Fruit fly (Drosophila melanogaster) whole organism, prepupa: Measurements from ENCODE around the gene PQBP1.

Experiments used
- Blimp-1 ChIP-seq: fragments of 200-800 bp; sonication (Bioruptor generic); optimal IDR thresholded peaks from 3 replicates; lab custom pipeline; 2017; ENCODE audit warnings: missing biosample characterization, missing genetic modification characterization, mild to moderate bottlenecking, moderate library complexity, missing genetic modification reagents
- CG10669 ChIP-seq: fragments of 200-800 bp; sonication (Bioruptor generic); optimal IDR thresholded peaks from 3 replicates; lab custom pipeline; 2018; ENCODE audit warnings: missing biosample characterization, mild to moderate bottlenecking, missing genetic modification characterization, moderate library complexity
- CG11762 ChIP-seq: fragments of 200-800 bp; sonication (Bioruptor generic); optimal IDR thresholded peaks from 3 replicates; lab custom pipeline; 2016; ENCODE audit warnings: missing biosample characterization, missing genetic modification characterization; ENCODE audit not compliant: insufficient read depth
- CG1621 ChIP-seq: fragments of 200-800 bp; sonication (Bioruptor generic); optimal IDR thresholded peaks from 3 replicates; lab custom pipeline; 2018; ENCODE audit warnings: missing biosample characterization, mild to moderate bottlenecking, missing genetic modification characterization
- CG16779 ChIP-seq: fragments of 200-800 bp; sonication (Bioruptor generic); optimal IDR thresholded peaks from 3 replicates; lab custom pipeline; 2017; ENCODE audit warnings: missing biosample characterization, mild to moderate bottlenecking, missing genetic modification characterization
- CG3032 ChIP-seq: fragments of 200-800 bp; optimal IDR thresholded peaks from 2 replicates; lab custom pipeline; 2019; ENCODE audit warnings: missing biosample characterization, mild to moderate bottlenecking, missing genetic modification characterization, moderate library complexity
- CG31627 ChIP-seq: fragments of 200-800 bp; sonication (Bioruptor generic); optimal IDR thresholded peaks from 3 replicates; lab custom pipeline; 2016; ENCODE audit warnings: missing biosample characterization, missing genetic modification characterization
- CG4318 ChIP-seq: fragments of 200-800 bp; sonication (Bioruptor generic); optimal IDR thresholded peaks from 3 replicates; lab custom pipeline; 2017; ENCODE audit warnings: missing biosample characterization, mild to moderate bottlenecking, missing genetic modification characterization
- CG6163 ChIP-seq: fragments of 200-800 bp; sonication (Bioruptor generic); IDR thresholded peaks from 3 replicates; pipeline ENCODE4 v1.3.6; 2022; ENCODE audit warnings: missing biosample characterization, missing genetic modification characterization
- CG6276 ChIP-seq: fragments of 200-800 bp; sonication (Bioruptor generic); optimal IDR thresholded peaks from 2 replicates; lab custom pipeline; 2017; ENCODE audit warnings: missing biosample characterization, mild to moderate bottlenecking, missing genetic modification characterization
- CG6854 ChIP-seq: fragments of 200-800 bp; sonication (Bioruptor generic); optimal IDR thresholded peaks from 2 replicates; lab custom pipeline; 2017; ENCODE audit warnings: missing biosample characterization, mild to moderate bottlenecking, missing genetic modification characterization
- CG8319 ChIP-seq: fragments of 200-800 bp; sonication (Bioruptor generic); optimal IDR thresholded peaks from 3 replicates; lab custom pipeline; 2016; ENCODE audit warnings: missing biosample characterization, missing genetic modification characterization
- CG8632 ChIP-seq: fragments of 200-800 bp; sonication (Bioruptor generic); optimal IDR thresholded peaks from 3 replicates; lab custom pipeline; 2016; ENCODE audit warnings: missing biosample characterization, missing genetic modification characterization
- Eip75B ChIP-seq: fragments of 200-800 bp; sonication (Bioruptor generic); optimal IDR thresholded peaks from 3 replicates; lab custom pipeline; 2016; ENCODE audit warnings: missing biosample characterization, missing genetic modification characterization
- Eip78C ChIP-seq: fragments of 200-800 bp; sonication (Bioruptor generic); peaks from one replicate; lab custom pipeline; 2016; ENCODE audit warnings: missing biosample characterization, missing genetic modification characterization
- Eip93F ChIP-seq: fragments of 200-800 bp; sonication (Bioruptor generic); optimal IDR thresholded peaks from 2 replicates; lab custom pipeline; 2016; ENCODE audit warnings: missing biosample characterization, mild to moderate bottlenecking, missing genetic modification characterization
- Gug ChIP-seq: fragments of 200-800 bp; sonication (Bioruptor generic); IDR thresholded peaks from 2 replicates; pipeline ENCODE4 v1.3.6; 2022; ENCODE audit warnings: missing biosample characterization, missing genetic modification characterization
- Hr39 ChIP-seq: fragments of 200-800 bp; sonication (Bioruptor generic); optimal IDR thresholded peaks from 2 replicates; lab custom pipeline; 2016; ENCODE audit warnings: missing biosample characterization, missing genetic modification characterization
- Hr4 ChIP-seq: fragments of 200-800 bp; sonication (Bioruptor generic); optimal IDR thresholded peaks from 3 replicates; lab custom pipeline; 2016; ENCODE audit warnings: missing biosample characterization, missing genetic modification characterization
- Met ChIP-seq: fragments of 200-800 bp; sonication (Bioruptor generic); optimal IDR thresholded peaks from 3 replicates; lab custom pipeline; 2016; ENCODE audit warnings: missing biosample characterization, missing genetic modification characterization
- OdsH ChIP-seq: fragments of 200-800 bp; sonication (Bioruptor generic); optimal IDR thresholded peaks from 3 replicates; lab custom pipeline; 2016; ENCODE audit warnings: missing biosample characterization, missing genetic modification characterization
- Smox ChIP-seq: fragments of 200-800 bp; sonication (Bioruptor generic); optimal IDR thresholded peaks from 3 replicates; lab custom pipeline; 2016; ENCODE audit warnings: missing biosample characterization, missing genetic modification characterization
- Sox102F ChIP-seq: fragments of 200-800 bp; sonication (Bioruptor generic); optimal IDR thresholded peaks from 2 replicates; lab custom pipeline; 2016; ENCODE audit warnings: missing biosample characterization, mild to moderate bottlenecking, missing genetic modification characterization
- Sox14 ChIP-seq: fragments of 200-800 bp; sonication (Bioruptor generic); optimal IDR thresholded peaks from 3 replicates; lab custom pipeline; 2016; ENCODE audit warnings: missing biosample characterization, missing genetic modification characterization
- cyc ChIP-seq: fragments of 200-800 bp; sonication (Bioruptor generic); optimal IDR thresholded peaks from 3 replicates; lab custom pipeline; 2016; ENCODE audit warnings: missing biosample characterization, missing genetic modification characterization
- esn ChIP-seq: fragments of 200-800 bp; sonication (Bioruptor generic); optimal IDR thresholded peaks from 2 replicates; lab custom pipeline; 2016; ENCODE audit warnings: missing biosample characterization, mild to moderate bottlenecking, missing genetic modification characterization, moderate library complexity
- fkh ChIP-seq: fragments of 200-800 bp; sonication (Bioruptor generic); optimal IDR thresholded peaks from 3 replicates; lab custom pipeline; 2017; ENCODE audit warnings: missing biosample characterization, mild to moderate bottlenecking, missing genetic modification characterization, moderate library complexity
- lz ChIP-seq: fragments of 200-800 bp; sonication (Bioruptor generic); optimal IDR thresholded peaks from 3 replicates; lab custom pipeline; 2016; ENCODE audit warnings: missing biosample characterization, missing genetic modification characterization
- net ChIP-seq: fragments of 200-800 bp; sonication (Bioruptor generic); optimal IDR thresholded peaks from 3 replicates; lab custom pipeline; 2016; ENCODE audit warnings: missing biosample characterization, missing genetic modification characterization
- topi ChIP-seq: fragments of 200-800 bp; sonication (Bioruptor generic); optimal IDR thresholded peaks from 3 replicates; lab custom pipeline; 2016; ENCODE audit warnings: missing biosample characterization, missing genetic modification characterization

Gene PQBP1

DNA sequence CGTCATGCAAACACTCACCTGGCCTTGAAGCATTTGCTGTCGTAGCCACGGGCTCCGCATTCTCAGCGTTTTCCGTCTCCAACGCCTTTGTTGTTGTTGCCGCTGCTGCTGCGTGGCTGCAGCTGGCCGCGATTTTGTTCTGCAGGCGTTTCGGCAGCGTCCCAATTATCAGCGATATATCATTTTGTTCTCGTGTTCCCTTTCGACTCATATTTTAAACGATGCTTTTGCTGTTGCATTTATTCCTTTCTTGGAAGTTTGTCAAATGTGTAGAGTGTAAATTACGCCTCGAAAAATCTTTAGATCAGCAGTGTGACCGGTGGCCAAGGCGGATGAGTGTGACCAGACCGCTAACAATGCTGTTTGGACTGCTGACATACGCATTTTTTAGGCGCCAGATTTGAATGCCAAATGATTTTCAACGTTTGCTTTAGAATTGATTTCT, 32.4 kb upstream of the PQBP1 start, which contains the start of gene Smg6:
Gene Smg6 (minus strand): TSS at position 324 of the 445 bp plus-strand sequence.
- TF ChIP-seq CG11762 (GFP tag; lab: Kevin White, UChicago), result no peak
- no peak for TF ChIP-seq Smox (GFP tag; lab: Kevin White, UChicago)
- TF ChIP-seq CG1621 (tag; lab: Kevin White, UChicago), result no peak
- TF ChIP-seq fkh, result no peak
- TF ChIP-seq Met (GFP tag; lab: Kevin White, UChicago), result no peak
- no peak for TF ChIP-seq topi (GFP tag; lab: Kevin White, UChicago)
- TF ChIP-seq CG6854 (GFP tag; lab: Kevin White, UChicago), result no peak
- no peak for TF ChIP-seq CG10669 (GFP tag; lab: Kevin White, UChicago)
- TF ChIP-seq CG3032 (tag; lab: Kevin White, UChicago), result no peak
- TF ChIP-seq CG4318 (GFP tag; lab: Kevin White, UChicago), result no peak
- TF ChIP-seq CG6163 (GFP tag; lab: Robert Waterston, UW), result no peak
- TF ChIP-seq cyc, result no peak
- no peak for TF ChIP-seq net (GFP tag; lab: Kevin White, UChicago)
- no peak for TF ChIP-seq CG8319 (GFP tag; lab: Kevin White, UChicago)
- TF ChIP-seq Hr39, result no peak
- TF ChIP-seq OdsH (GFP tag; lab: Kevin White, UChicago), result no peak
- no peak for TF ChIP-seq Sox102F (GFP tag; lab: Kevin White, UChicago)
- TF ChIP-seq CG6276 (GFP tag; lab: Kevin White, UChicago), result no peak
- TF ChIP-seq, all 60 proteins: peak for 0

DNA sequence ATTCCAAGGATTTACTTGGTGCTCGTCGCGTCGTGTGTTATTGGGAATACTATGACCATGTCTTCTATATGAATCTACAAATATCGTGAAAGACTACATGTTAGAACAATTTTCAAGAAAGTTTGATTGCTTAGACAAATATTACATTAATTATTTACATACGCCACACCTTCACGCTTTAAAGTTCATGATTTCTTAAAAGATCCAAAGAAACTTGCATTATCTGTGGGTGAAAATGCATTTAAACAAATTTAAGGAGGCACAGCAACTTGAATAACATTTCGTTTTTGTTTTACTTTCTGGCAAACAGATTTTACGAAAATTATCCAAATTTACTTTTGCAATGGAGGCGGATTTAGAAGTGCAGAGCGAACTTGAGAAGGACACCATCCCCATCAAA, 28.9 kb upstream of the PQBP1 start, which contains the start of gene CG31115:
Gene CG31115 (plus strand): TSS at position 301 of the 400 bp plus-strand sequence.
- no peak for TF ChIP-seq CG16779 (tag; lab: Kevin White, UChicago)
- TF ChIP-seq, all 60 proteins: peak for 0

- TF ChIP-seq lz, result peak; percentile 44
- no peak for TF ChIP-seq CG8632 (GFP tag; lab: Kevin White, UChicago)
- peak; percentile 42 for TF ChIP-seq CG31627 (GFP tag; lab: Kevin White, UChicago)
- peak; percentile 74 for TF ChIP-seq Sox14 (GFP tag; lab: Kevin White, UChicago)
- TF ChIP-seq Hr4 (GFP tag; lab: Kevin White, UChicago), result no peak
- TF ChIP-seq esn (GFP tag; lab: Kevin White, UChicago), result peak; percentile 58
- peak; percentile 35 for TF ChIP-seq Eip93F
Measured at dm6 chr3R:25039028-25039476, 26.5 kb upstream of the PQBP1 start, which contains the start of the genes Ythdf and bai. Gene Ythdf (minus strand): TSS chr3R:25039249. Gene bai (plus strand): TSS chr3R:25039374.

- no peak for TF ChIP-seq Gug (GFP tag; lab: Robert Waterston, UW)
- peak; percentile 74 for TF ChIP-seq Eip75B (GFP tag; lab: Kevin White, UChicago)
- peak; percentile 50 for TF ChIP-seq Eip78C (GFP tag; lab: Kevin White, UChicago)
- TF ChIP-seq CG1621 (tag; lab: Kevin White, UChicago), result no peak
Measured at dm6 chr3R:25044816-25045551, 20.6 kb upstream of the PQBP1 start, which contains the start of gene 5PtaseI. Gene 5PtaseI (minus strand): TSS chr3R:25045151.

dm6 chr3R:25046023-25046422, 19.6 kb upstream of the PQBP1 start, which contains the start of gene CG11786:
Gene CG11786 (plus strand): TSS chr3R:25046323.
- TF ChIP-seq Blimp-1 (GFP tag; lab: Kevin White, UChicago), result peak; percentile 19
- TF ChIP-seq CG3032 (tag; lab: Kevin White, UChicago), result no peak
- TF ChIP-seq, all 60 proteins: peak for 1
